Fruit fly (Drosophila melanogaster) Kc167 (cell line): ENCODE measurements around the gene CG45067.

Source experiments
- Myc ChIP-seq: fragments of >200 bp; optimal IDR thresholded peaks from 2 replicates; lab custom pipeline; 2017; ENCODE audit warnings: missing external identifiers
- Sin3A ChIP-seq: fragments of >200 bp; optimal IDR thresholded peaks from 2 replicates; lab custom pipeline; 2018; ENCODE audit warnings: missing external identifiers
- h ChIP-seq: fragments of >200 bp; optimal IDR thresholded peaks from 3 replicates; lab custom pipeline; 2018; ENCODE audit warnings: missing external identifiers
- insv ChIP-seq: fragments of >200 bp; optimal IDR thresholded peaks from 3 replicates; lab custom pipeline; 2018; ENCODE audit warnings: missing external identifiers
- psq ChIP-seq: fragments of >200 bp; optimal IDR thresholded peaks from 2 replicates; lab custom pipeline; 2017; ENCODE audit warnings: missing external identifiers
- ttk ChIP-seq: sonication (Bioruptor generic); optimal IDR thresholded peaks from 2 replicates; lab custom pipeline; 2017; ENCODE audit warnings: missing external identifiers

Gene CG45067

dm6 chr3L:3076954-3077353 is 37.3 kb downstream of the CG45067 start:
- TF ChIP-seq ttk (lab: Kevin White, UChicago) (no peak), Sin3A (no peak), psq (lab: Kevin White, UChicago) (no peak), h (lab: Kevin White, UChicago) (no peak), Myc (lab: Kevin White, UChicago) (no peak)

- TF ChIP-seq Myc (lab: Kevin White, UChicago) (no peak), Sin3A (no peak)
Measured at dm6 chr3L:3074805-3075204, 39.5 kb downstream of the CG45067 start.

dm6 chr3L:3074380-3074779 is 39.9 kb downstream of the CG45067 start:
- TF ChIP-seq h (lab: Kevin White, UChicago) (no peak), insv (no peak), ttk (lab: Kevin White, UChicago) (no peak), Myc (lab: Kevin White, UChicago) (no peak), Sin3A (no peak)

dm6 chr3L:3073460-3073859 is 40.8 kb downstream of the CG45067 start:
- TF ChIP-seq Myc (lab: Kevin White, UChicago): no peak
- TF ChIP-seq ttk (lab: Kevin White, UChicago): no peak
- no peak for TF ChIP-seq h (lab: Kevin White, UChicago)
- TF ChIP-seq insv: no peak
- TF ChIP-seq psq (lab: Kevin White, UChicago): no peak

dm6 chr3L:3071675-3072583 is 42.3 kb downstream of the CG45067 start:
- no peak for TF ChIP-seq insv
- TF ChIP-seq Sin3A: no peak
- TF ChIP-seq h (lab: Kevin White, UChicago): no peak
- no peak for TF ChIP-seq Myc (lab: Kevin White, UChicago)
- TF ChIP-seq psq (lab: Kevin White, UChicago): no peak
- no peak for TF ChIP-seq ttk (lab: Kevin White, UChicago)

- TF ChIP-seq Myc (lab: Kevin White, UChicago) (no peak), Sin3A (no peak), insv (no peak), h (lab: Kevin White, UChicago) (no peak), psq (lab: Kevin White, UChicago) (peak; percentile 15), ttk (lab: Kevin White, UChicago) (peak; percentile 75)
Measured at dm6 chr3L:3070274-3071204, 43.7 kb downstream of the CG45067 start, which contains the start of the genes CG32486 and PAN3. Gene CG32486, minus strand, starts transcription at chr3L:3070839. Gene PAN3, plus strand, starts transcription at chr3L:3071133.

- TF ChIP-seq psq (lab: Kevin White, UChicago) (no peak), insv (no peak), Sin3A (no peak), Myc (lab: Kevin White, UChicago) (no peak), h (lab: Kevin White, UChicago) (no peak), ttk (lab: Kevin White, UChicago) (no peak)
Measured at dm6 chr3L:3069774-3070173, 44.5 kb downstream of the CG45067 start.
